Worm (Caenorhabditis elegans): Measurements from ENCODE around the gene col-43.

- TF ChIP-seq unc-39 (tag; optimal IDR thresholded peaks at IDR 0.05) = no peak
- TF ChIP-seq nhr-28 (tag; optimal IDR thresholded peaks at IDR 0.05) = no peak
- TF ChIP-seq hlh-1 (tag; optimal IDR thresholded peaks at IDR 0.05) = no peak
Measured at ce11 chrV:8062074-8062473, 11.4 kb upstream of the col-43 start, which contains the start of gene str-139.
